Worm (Caenorhabditis elegans) whole organism, L2 larva: ENCODE data around the gene ztf-13.

Experiments
- C34F6.9 ChIP-seq: fragments of 150-350 bp; optimal IDR thresholded peaks from 2 replicates; lab custom pipeline; 2014; ENCODE audit warnings: missing biosample characterization, missing genetic modification characterization
- F13H6.1 ChIP-seq: sonication (generic microtip); optimal IDR thresholded peaks from 2 replicates; lab custom pipeline; 2016; ENCODE audit warnings: missing genetic modification characterization, missing compliant biosample characterization
- R02D3.7 ChIP-seq: fragments of 150-350 bp; optimal IDR thresholded peaks from 2 replicates; lab custom pipeline; 2014; ENCODE audit warnings: missing biosample characterization, missing genetic modification characterization
- ZK546.5 ChIP-seq: sonication (generic microtip); optimal IDR thresholded peaks from 2 replicates; lab custom pipeline; 2017; ENCODE audit warnings: missing biosample characterization, missing genetic modification characterization
- aly-2 ChIP-seq: fragments of 150-350 bp; optimal IDR thresholded peaks from 2 replicates; lab custom pipeline; 2014; ENCODE audit warnings: missing biosample characterization, missing genetic modification characterization
- ama-1 ChIP-seq: fragments of 150-350 bp; optimal IDR thresholded peaks from 2 replicates; lab custom pipeline; 2018; ENCODE audit warnings: inconsistent platforms
- blmp-1 ChIP-seq: sonication (generic microtip); optimal IDR thresholded peaks from 2 replicates; lab custom pipeline; 2017; ENCODE audit warnings: missing genetic modification characterization, mild to moderate bottlenecking, missing compliant biosample characterization, antibody characterized with exemption, moderate library complexity; ENCODE audit not compliant: insufficient read depth
- ceh-16 ChIP-seq: fragments of 150-350 bp; optimal IDR thresholded peaks from 2 replicates; lab custom pipeline; 2014; ENCODE audit warnings: missing biosample characterization, missing genetic modification characterization
- ceh-82 ChIP-seq: fragments of 150-350 bp; optimal IDR thresholded peaks from 2 replicates; lab custom pipeline; 2014; ENCODE audit warnings: missing biosample characterization, missing genetic modification characterization
- crh-2 ChIP-seq: sonication (generic microtip); optimal IDR thresholded peaks from 2 replicates; lab custom pipeline; 2017; ENCODE audit warnings: missing biosample characterization, missing genetic modification characterization
- dmd-4 ChIP-seq: sonication (generic microtip); optimal IDR thresholded peaks from 2 replicates; lab custom pipeline; 2017; ENCODE audit warnings: missing biosample characterization, missing genetic modification characterization
- egl-27 ChIP-seq: sonication (generic microtip); optimal IDR thresholded peaks from 3 replicates; lab custom pipeline; 2017; ENCODE audit warnings: missing biosample characterization, missing genetic modification reagents, missing genetic modification characterization
- elt-3 ChIP-seq: sonication (generic microtip); optimal IDR thresholded peaks from 2 replicates; lab custom pipeline; 2017; ENCODE audit warnings: missing biosample characterization, missing genetic modification characterization
- fos-1 ChIP-seq: fragments of 150-350 bp; optimal IDR thresholded peaks from 2 replicates; lab custom pipeline; 2014; ENCODE audit warnings: missing biosample characterization, missing genetic modification characterization
- gmeb-1 ChIP-seq: fragments of 150-350 bp; optimal IDR thresholded peaks from 2 replicates; lab custom pipeline; 2014; ENCODE audit warnings: missing biosample characterization, missing genetic modification characterization
- lin-11 ChIP-seq: fragments of 150-350 bp; sonication (generic microtip); optimal IDR thresholded peaks from 2 replicates; lab custom pipeline; 2014; ENCODE audit warnings: missing biosample characterization, missing genetic modification characterization, inconsistent platforms, mixed read lengths
- lsy-2 ChIP-seq, 2 experiments: fragments of 150-350 bp in 1 of 2; sonication (generic microtip) in 1 of 2; optimal IDR thresholded peaks; 2 replicates each; lab custom pipeline; 2014 to 2017; ENCODE audit warnings: missing biosample characterization in 2 of 2, missing genetic modification characterization in 2 of 2
- mab-5 ChIP-seq: fragments of 150-350 bp; optimal IDR thresholded peaks from 2 replicates; lab custom pipeline; 2014; ENCODE audit warnings: missing biosample characterization, missing genetic modification characterization
- mdl-1 ChIP-seq, 2 experiments: fragments of 150-350 bp in 1 of 2; sonication (generic microtip) in 1 of 2; optimal IDR thresholded peaks; 2 replicates each; lab custom pipeline; 2017; ENCODE audit warnings: missing biosample characterization in 2 of 2, missing genetic modification characterization in 2 of 2
- nhr-129 ChIP-seq: fragments of 150-350 bp; optimal IDR thresholded peaks from 2 replicates; lab custom pipeline; 2014; ENCODE audit warnings: missing biosample characterization, missing genetic modification characterization
- nhr-21 ChIP-seq: fragments of 150-350 bp; optimal IDR thresholded peaks from 2 replicates; lab custom pipeline; 2014; ENCODE audit warnings: missing biosample characterization, missing genetic modification characterization
- nhr-23 ChIP-seq: fragments of 150-350 bp; optimal IDR thresholded peaks from 2 replicates; lab custom pipeline; 2014; ENCODE audit warnings: missing biosample characterization, missing genetic modification reagents, missing genetic modification characterization
- nhr-237 ChIP-seq: fragments of 150-350 bp; optimal IDR thresholded peaks from 2 replicates; lab custom pipeline; 2014; ENCODE audit warnings: missing biosample characterization, missing genetic modification characterization
- nhr-25 ChIP-seq: fragments of 150-350 bp; sonication (generic microtip); optimal IDR thresholded peaks from 3 replicates; lab custom pipeline; 2014; ENCODE audit warnings: missing biosample characterization, missing genetic modification characterization
- skn-1 ChIP-seq: sonication (generic microtip); optimal IDR thresholded peaks from 2 replicates; lab custom pipeline; 2017; ENCODE audit warnings: missing biosample characterization, missing genetic modification characterization
- sma-3 ChIP-seq: sonication (generic microtip); optimal IDR thresholded peaks from 2 replicates; lab custom pipeline; 2016; ENCODE audit warnings: missing genetic modification reagents, missing genetic modification characterization, missing compliant biosample characterization
- sma-9 ChIP-seq, 2 experiments: fragments of 150-350 bp in 1 of 2; sonication (generic microtip) in 1 of 2; optimal IDR thresholded peaks; 2 replicates each; lab custom pipeline; 2014 to 2016; ENCODE audit warnings: missing genetic modification characterization in 2 of 2, mild to moderate bottlenecking in 1 of 2, missing biosample characterization in 1 of 2, missing compliant biosample characterization in 1 of 2, missing genetic modification reagents in 1 of 2, moderate library complexity in 1 of 2
- unc-39 ChIP-seq: fragments of 150-350 bp; optimal IDR thresholded peaks from 2 replicates; lab custom pipeline; 2014; ENCODE audit warnings: missing biosample characterization, missing genetic modification characterization
- unc-62 ChIP-seq: fragments of 150-350 bp; optimal IDR thresholded peaks from 2 replicates; lab custom pipeline; 2014; ENCODE audit warnings: missing biosample characterization, missing genetic modification reagents, missing genetic modification characterization
- zag-1 ChIP-seq: fragments of 150-350 bp; optimal IDR thresholded peaks from 2 replicates; lab custom pipeline; 2014; ENCODE audit warnings: missing biosample characterization, missing genetic modification characterization
- ztf-11 ChIP-seq: sonication (generic microtip); optimal IDR thresholded peaks from 2 replicates; lab custom pipeline; 2017; ENCODE audit warnings: missing biosample characterization, missing genetic modification characterization
- ztf-4 ChIP-seq: fragments of 150-350 bp; optimal IDR thresholded peaks from 2 replicates; lab custom pipeline; 2014; ENCODE audit warnings: missing biosample characterization, missing genetic modification characterization

ztf-13 gene

ce11 chrX:3094304-3094703 is 7.7 kb downstream of the ztf-13 start, which contains the start of gene wrt-2:
wrt-2 (minus strand) TSS chrX:3094349.
- TF ChIP-seq lsy-2 (tag; optimal IDR thresholded peaks at IDR 0.05; lab: Kevin White, UChicago) (no peak), nhr-129 (no peak), ceh-82 (tag; lab: Kevin White, UChicago) (no peak), ztf-11 (no peak), ama-1 (lab: Kevin White, UChicago) (no peak), nhr-25 (tag; lab: Kevin White, UChicago) (no peak), crh-2 (tag; lab: Kevin White, UChicago) (no peak), nhr-237 (tag; lab: Kevin White, UChicago) (no peak), aly-2 (tag; lab: Kevin White, UChicago) (no peak), mdl-1 (tag; optimal IDR thresholded peaks at IDR 0.05; lab: Kevin White, UChicago) (no peak), R02D3.7 (tag; lab: Kevin White, UChicago) (no peak), elt-3 (tag; lab: Kevin White, UChicago) (no peak), zag-1 (no peak), unc-39 (tag; lab: Kevin White, UChicago) (no peak), dmd-4 (tag; lab: Kevin White, UChicago) (no peak), skn-1 (tag; lab: Kevin White, UChicago) (no peak), ZK546.5 (no peak), nhr-21 (tag; lab: Kevin White, UChicago) (no peak)
- TF ChIP-seq, all 48 proteins: peak for 0

ce11 chrX:3092460-3092859 is 9.5 kb downstream of the ztf-13 start:
- TF ChIP-seq elt-3 (tag; lab: Kevin White, UChicago): no peak
- peak; percentile 33 for TF ChIP-seq nhr-129

- TF ChIP-seq nhr-23 (tag; lab: Kevin White, UChicago): no peak
- TF ChIP-seq nhr-129: peak; percentile 13
Measured at ce11 chrX:3091119-3091746, 10.7 kb downstream of the ztf-13 start.

- TF ChIP-seq nhr-25 (tag; lab: Kevin White, UChicago) (peak; percentile 34), gmeb-1 (tag; lab: Kevin White, UChicago) (peak; percentile 23), ceh-16 (tag; lab: Kevin White, UChicago) (no peak), mab-5 (tag; lab: Kevin White, UChicago) (no peak), egl-27 (tag; lab: Kevin White, UChicago) (no peak), unc-39 (tag; lab: Kevin White, UChicago) (no peak), zag-1 (peak; percentile 10), crh-2 (tag; lab: Kevin White, UChicago) (peak; percentile 11), mdl-1 (tag; optimal IDR thresholded peaks at IDR 0.05; lab: Kevin White, UChicago) (peak in 1 of 2 experiments; percentile 6), ztf-4 (tag; lab: Kevin White, UChicago) (peak; percentile 21), sma-3 (GFP tag; lab: Kevin White, UChicago) (peak; percentile 48), lin-11 (tag; lab: Kevin White, UChicago) (peak; percentile 22), fos-1 (peak; percentile 86), C34F6.9 (tag; lab: Kevin White, UChicago) (peak; percentile 72), lsy-2 (tag; optimal IDR thresholded peaks at IDR 0.05; lab: Kevin White, UChicago) (peak in 1 of 2 experiments; percentile 56), F13H6.1 (peak; percentile 59), nhr-21 (tag; lab: Kevin White, UChicago) (peak; percentile 12), nhr-129 (peak; percentile 78), sma-9 (GFP tag; optimal IDR thresholded peaks at IDR 0.05; lab: Kevin White, UChicago) (peak; percentile 18), sma-9 (tag; optimal IDR thresholded peaks at IDR 0.05; lab: Kevin White, UChicago) (no peak), blmp-1 (peak; percentile 63)
- TF ChIP-seq, all 48 proteins: peak for 16
Measured at ce11 chrX:3089894-3090414, 12.0 kb downstream of the ztf-13 start.

- TF ChIP-seq ceh-82 (tag; lab: Kevin White, UChicago) (no peak), mab-5 (tag; lab: Kevin White, UChicago) (no peak), unc-62 (no peak)
- TF ChIP-seq, all 48 proteins: peak for 0
Measured at ce11 chrX:3089423-3089822, 12.6 kb downstream of the ztf-13 start, which contains the start of gene pccb-1. pccb-1 (plus strand) TSS chrX:3089549.
